Fruit fly (Drosophila melanogaster): ENCODE data around the gene Gr98c.

The Gr98c gene

DNA sequence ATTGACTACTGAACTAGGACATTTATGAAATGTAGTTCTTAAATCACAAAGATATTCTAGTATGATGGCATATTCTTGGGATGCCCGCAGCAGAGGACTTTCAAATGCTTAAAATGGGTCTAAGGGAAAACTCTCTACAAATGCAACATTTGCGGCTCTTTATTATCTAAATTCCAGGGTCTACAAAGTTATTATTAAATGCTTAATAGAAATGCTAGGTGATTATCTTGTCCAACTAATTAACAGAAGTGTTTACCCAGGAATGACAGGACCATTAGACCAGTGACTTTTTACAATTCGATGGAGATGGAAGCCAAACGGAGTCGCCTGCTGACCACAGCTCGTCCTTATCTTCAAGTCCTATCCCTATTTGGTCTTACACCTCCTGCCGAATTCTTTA lies at the start of gene Gr98c:
Gene Gr98c (plus strand): TSS at position 301 of the 400 bp plus-strand sequence.
- no peak for TF ChIP-seq CTCF (optimal IDR thresholded peaks at IDR 0.05)
- TF ChIP-seq CG8478 (optimal IDR thresholded peaks at IDR 0.05), result no peak

DNA sequence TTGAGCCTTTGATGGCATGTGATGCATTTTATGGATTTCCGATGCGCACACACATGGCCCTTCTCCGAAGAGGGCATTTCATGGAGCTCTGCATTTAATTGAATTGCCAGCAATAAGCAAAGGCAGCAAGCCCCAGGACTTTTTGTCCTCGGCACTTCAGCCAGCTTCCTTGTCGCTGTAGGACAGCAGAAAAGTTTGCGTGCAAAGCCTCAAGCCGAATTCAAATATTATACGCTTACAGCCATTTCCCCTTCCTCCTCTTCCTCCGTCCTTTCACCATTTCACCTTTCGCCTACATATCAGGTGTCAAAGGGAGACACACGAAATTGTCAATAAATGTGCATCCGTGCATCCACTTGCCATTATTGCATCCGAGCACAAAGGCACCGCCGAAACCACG lies 46.6 kb upstream of the Gr98c start:
- no peak for TF ChIP-seq CG8478 (optimal IDR thresholded peaks at IDR 0.05)
- TF ChIP-seq CTCF (optimal IDR thresholded peaks at IDR 0.05), result no peak

DNA sequence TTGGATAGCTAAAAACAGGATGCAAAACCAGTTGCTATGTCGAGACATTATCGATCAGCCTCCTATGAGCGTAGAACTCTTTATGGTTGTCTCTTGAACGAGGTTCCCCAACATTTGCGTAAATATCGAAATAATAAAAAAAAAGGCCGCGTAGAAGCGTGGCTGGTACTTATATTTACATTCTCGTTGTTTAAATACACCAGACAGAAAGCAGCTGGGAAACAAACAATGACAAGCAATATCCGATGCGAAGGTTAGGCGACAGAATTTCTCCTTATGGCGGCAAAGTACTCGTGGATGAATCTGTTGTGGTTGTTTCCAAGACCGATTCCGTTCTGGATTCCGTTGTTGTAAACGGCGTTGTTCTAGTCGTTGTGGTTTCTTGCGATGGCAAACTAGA lies 42.3 kb upstream of the Gr98c start, which contains the start of gene CG43139:
Gene CG43139 (minus strand): TSS at position 88 of the 400 bp plus-strand sequence.
- TF ChIP-seq CTCF (optimal IDR thresholded peaks at IDR 0.05) (no peak), CG8478 (optimal IDR thresholded peaks at IDR 0.05) (no peak)

DNA sequence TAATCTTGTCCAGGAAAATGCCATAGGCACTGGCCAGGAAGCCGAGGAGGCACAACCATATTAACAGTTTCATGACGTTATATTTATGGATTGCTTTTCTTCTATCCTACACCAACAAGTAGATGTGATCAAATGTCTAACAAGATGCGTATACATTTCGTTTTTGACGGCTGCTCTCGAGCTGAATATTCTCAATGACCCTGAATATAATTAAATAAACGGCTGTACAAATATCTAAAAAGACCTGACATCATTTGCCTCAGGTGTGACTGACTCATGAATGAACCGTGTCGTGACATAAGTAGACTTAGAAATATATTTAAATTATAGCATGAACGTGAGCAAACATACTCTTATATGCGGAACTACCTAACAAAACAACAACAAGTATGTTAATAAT lies 41.4 kb upstream of the Gr98c start, which contains the start of gene CG5402:
Gene CG5402 (minus strand): TSS at position 101 of the 400 bp plus-strand sequence.
- no peak for TF ChIP-seq CTCF (optimal IDR thresholded peaks at IDR 0.05)
- no peak for TF ChIP-seq CG8478 (optimal IDR thresholded peaks at IDR 0.05)

DNA sequence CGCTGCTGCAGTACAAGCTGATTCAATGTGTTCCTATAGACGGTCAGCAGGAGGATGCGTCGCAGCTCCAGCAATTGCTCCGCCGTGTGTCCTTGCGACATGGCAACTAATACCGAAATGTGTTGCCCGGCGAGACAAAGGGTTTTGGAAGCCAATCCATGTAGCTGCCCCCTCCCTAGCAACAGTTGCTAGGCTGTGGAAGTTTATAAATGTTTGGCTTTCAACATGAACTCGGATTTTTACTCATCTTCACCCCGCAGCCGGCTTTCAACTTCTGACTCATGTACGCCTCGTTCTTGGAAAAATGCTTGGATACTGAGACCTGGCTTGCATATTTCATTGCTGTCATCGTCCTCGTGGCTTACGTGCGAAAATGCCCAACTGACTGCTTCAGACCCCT lies 27.1 kb upstream of the Gr98c start, which contains the start of gene CG13972:
Gene CG13972 (minus strand): TSS at position 101 of the 400 bp plus-strand sequence.
- no peak for TF ChIP-seq CG8478 (optimal IDR thresholded peaks at IDR 0.05)
- TF ChIP-seq CTCF (optimal IDR thresholded peaks at IDR 0.05), result no peak

DNA sequence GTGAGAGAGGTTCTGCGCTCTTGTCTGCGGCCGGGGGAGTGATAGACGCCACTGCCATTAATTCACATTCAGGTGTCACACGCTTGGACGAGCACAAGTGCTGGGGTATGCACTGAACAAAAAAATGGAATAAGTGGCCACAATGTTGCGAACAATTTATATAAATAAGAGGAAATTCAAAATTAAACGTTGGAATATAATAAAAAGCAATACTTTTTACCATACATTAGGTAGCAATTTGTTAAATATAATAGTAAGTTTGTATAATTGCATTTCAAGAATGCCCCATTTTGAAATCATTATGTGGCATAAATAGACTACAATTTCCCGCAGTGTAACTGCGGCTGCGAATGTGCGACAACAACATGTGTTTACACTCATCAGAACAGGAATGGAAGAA lies 24.4 kb upstream of the Gr98c start:
- TF ChIP-seq CG8478 (optimal IDR thresholded peaks at IDR 0.05), result no peak
- TF ChIP-seq CTCF (optimal IDR thresholded peaks at IDR 0.05), result no peak

DNA sequence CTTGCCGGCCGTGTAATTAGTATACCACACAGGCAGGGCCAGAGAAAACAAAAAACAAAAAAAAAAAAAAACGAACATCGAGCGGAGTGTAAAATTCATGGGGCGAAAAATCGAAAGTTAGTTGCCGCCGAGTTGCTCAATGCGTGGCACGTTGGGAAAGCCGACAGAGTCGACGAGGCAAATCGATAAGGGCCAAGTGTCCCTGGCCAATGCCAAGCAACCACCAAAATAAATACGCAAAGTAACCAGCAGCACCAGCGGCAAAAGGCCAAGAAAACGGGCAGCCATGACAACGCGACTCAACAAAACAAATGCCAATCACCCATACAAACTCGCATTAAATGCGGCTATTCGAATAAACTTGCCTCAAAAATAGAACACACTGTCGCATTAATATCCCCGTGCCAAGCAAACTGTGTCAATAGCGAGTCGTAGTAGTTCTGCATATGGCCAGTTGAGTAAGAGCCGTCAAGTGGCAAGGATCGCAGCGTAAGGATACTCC lies 23.8 kb upstream of the Gr98c start, which contains the start of gene CG12885:
Gene CG12885 (plus strand): TSS at position 452 of the 502 bp plus-strand sequence.
- no peak for TF ChIP-seq CTCF (optimal IDR thresholded peaks at IDR 0.05)
- no peak for TF ChIP-seq CG8478 (optimal IDR thresholded peaks at IDR 0.05)

DNA sequence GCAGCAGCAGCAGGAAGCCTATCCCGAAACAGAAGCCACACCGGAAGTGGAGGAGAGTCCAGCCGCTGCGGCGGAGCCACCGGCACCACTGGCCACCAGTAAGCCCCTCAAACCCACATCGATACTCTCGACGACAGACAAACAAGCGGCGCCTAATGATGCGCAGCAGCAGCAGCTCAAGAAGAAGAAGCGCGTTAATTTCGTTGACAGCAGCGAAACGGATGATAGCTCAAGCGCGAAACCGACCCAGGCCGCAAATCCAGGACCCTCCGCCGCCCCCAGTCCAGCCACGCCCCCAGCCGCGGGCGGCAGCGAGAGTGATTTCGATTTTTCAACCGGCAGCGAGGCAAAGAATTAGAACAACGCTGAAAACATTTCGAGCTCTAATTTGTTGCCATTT lies 11.0 kb upstream of the Gr98c start:
- TF ChIP-seq CG8478 (optimal IDR thresholded peaks at IDR 0.05) (no peak), CTCF (optimal IDR thresholded peaks at IDR 0.05) (no peak)

DNA sequence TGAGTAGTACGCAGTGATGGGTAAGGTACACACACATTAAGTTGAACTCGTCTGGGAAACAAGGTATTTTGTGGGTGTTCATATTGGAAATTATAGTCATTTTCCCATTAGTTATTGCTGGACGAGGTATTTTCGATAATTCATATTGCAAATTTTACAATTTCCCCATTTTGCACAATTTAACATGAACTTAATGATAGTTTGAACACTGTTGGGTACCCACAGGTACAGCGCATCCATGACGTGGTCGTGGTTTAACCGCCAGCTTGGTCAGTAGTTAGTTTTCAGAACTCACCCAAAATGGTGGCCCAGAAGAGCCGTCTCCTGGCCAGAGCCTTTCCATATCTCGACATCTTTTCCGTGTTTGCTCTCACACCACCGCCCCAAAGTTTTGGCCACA lies 2.0 kb upstream of the Gr98c start, which contains the start of gene Gr98b:
Gene Gr98b (plus strand): TSS at position 301 of the 400 bp plus-strand sequence.
- TF ChIP-seq CG8478 (optimal IDR thresholded peaks at IDR 0.05) (no peak), CTCF (optimal IDR thresholded peaks at IDR 0.05) (no peak)

DNA sequence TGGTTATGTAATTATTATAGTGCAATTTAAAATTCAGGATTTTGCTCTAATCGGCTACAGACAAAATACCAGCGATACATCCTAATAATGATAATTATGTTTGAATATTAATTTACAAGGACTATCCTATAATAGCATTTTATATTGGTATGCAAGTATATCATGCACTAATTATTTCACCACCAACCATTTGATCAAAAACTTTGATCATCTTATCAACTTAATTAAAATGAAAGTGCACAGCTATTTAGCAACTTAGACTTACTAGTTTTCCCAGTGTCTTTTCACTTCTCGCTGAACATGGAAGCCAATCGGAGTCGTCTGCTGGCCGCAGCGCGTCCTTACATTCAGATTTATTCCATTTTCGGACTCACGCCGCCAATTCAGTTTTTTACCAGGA lies 1.5 kb downstream of the Gr98c start, which contains the start of gene Gr98d:
Gene Gr98d (plus strand): TSS at position 301 of the 400 bp plus-strand sequence.
- TF ChIP-seq CG8478 (optimal IDR thresholded peaks at IDR 0.05) (no peak), CTCF (optimal IDR thresholded peaks at IDR 0.05) (no peak)

DNA sequence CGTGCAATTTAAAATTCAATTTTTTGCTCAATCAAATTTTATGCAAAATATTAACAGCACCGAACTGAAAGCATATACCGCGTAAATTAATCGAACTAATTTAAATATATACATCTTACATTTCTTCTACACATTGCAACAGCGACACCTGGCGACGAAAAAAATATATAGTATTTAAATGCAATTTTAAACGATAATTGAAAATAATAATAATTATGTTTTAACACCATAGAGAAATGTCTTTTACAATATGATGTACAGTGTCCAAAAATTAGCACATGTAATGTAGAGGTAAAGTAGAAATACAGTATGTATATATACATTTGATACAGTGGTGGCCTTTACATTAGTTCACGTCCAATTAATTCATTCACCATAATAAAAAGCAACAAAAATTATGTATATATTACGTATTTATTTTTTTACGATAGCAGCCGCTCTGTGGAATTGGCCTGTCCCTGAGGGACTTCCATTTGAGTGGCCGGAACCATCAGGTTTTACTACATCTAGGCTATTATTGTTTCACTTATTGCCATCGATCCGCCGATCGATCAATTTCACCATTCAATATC lies 3.2 kb downstream of the Gr98c start:
- no peak for TF ChIP-seq CG8478 (optimal IDR thresholded peaks at IDR 0.05)
- TF ChIP-seq CTCF (optimal IDR thresholded peaks at IDR 0.05), result peak in 1 of 2 experiments; percentile 83

DNA sequence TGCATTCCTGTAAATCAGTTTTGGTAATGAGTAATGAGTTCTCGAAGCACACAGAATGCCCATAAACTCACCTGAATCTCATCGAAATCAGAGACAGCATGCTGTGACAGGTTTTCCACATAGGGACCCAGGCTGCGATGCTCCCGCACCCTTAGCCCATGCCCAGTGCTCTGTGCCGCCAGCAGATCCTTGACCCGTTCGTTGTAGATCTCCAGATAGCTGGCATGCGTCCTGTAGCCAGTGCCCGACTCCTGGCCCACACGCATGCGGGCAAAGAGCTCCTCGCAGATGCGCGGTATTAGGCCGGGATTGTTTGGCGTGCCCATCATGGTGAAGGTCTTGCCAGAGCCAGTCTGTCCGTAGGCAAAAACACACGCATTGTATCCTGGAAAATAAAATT lies 8.5 kb downstream of the Gr98c start:
- no peak for TF ChIP-seq CTCF (optimal IDR thresholded peaks at IDR 0.05)
- no peak for TF ChIP-seq CG8478 (optimal IDR thresholded peaks at IDR 0.05)

DNA sequence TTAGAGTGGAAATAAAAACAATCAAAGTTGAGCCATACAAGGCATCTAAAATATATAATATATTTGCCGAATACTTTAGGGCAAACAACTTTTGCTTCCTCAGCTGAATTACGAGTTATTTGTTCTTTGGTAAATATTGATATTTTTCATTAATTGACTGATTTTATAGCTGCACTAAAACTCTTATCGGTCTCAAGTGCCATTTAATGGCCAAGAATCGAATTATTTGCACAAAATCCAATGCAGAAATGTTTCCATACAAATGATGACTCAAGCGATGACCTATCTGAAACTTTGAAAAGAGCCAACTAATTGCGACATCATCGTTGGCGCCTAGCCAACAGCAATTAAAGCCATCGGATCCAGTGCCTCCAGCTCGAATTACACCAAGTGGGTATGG lies 9.1 kb downstream of the Gr98c start:
- TF ChIP-seq CTCF (optimal IDR thresholded peaks at IDR 0.05), result no peak
- TF ChIP-seq CG8478 (optimal IDR thresholded peaks at IDR 0.05), result no peak

DNA sequence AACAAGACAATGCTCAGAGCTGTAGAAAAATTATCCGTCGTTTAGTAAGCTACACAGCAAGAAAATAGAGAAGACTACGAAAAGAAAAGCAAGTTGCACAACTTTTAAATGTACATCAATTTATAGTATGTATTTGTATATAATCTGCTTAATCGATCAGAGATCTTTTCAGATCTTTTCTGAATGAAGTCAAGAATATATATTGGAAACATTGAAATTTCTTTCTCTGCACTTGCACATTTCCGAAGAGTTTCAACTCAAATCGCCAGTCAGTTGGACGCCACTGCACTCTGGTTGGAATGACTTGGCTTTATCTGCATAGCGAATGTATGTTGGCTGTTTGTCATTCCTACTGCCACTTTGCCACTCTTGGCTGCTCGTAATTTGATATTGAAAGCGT lies 9.7 kb downstream of the Gr98c start:
- no peak for TF ChIP-seq CTCF (optimal IDR thresholded peaks at IDR 0.05)
- no peak for TF ChIP-seq CG8478 (optimal IDR thresholded peaks at IDR 0.05)

DNA sequence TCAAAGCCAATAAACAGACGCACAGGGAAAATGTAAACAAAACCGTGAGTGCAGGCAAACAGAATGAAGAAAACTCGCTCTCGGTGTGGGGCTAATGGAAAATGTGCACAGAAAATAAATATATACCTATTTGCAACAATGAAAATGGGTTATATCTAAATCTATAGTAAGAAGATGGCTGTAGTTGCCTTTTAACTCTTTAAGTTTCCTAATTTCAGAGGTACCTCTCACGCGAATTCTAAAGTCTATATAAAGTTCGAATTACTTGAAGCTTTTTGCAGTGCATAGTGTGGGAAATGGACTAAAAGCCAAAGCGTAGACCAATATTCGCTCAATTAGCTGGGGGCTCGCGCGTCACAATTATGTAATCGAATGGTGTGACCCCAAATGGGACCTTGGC lies 10.7 kb downstream of the Gr98c start:
- TF ChIP-seq CTCF (optimal IDR thresholded peaks at IDR 0.05) (no peak), CG8478 (optimal IDR thresholded peaks at IDR 0.05) (no peak)

DNA sequence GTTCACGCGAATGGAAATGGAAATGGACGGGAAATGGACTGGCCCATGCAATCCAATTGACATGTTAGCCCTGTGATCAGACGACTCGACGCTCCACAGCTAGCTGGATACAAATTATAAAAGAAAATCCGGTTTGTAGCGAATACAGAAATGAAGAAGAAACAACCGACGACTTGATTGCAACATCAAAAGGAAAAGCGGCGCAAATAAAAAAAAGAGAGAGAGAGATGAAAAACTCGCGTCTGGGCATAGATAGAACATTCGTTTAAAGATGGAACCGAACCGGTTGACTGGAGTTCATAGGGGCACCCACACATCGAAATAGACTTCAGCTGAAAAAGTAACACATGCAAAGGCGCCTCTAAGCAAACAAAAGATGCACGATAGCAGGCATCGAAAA lies 11.6 kb downstream of the Gr98c start:
- TF ChIP-seq CTCF (optimal IDR thresholded peaks at IDR 0.05) (no peak), CG8478 (optimal IDR thresholded peaks at IDR 0.05) (no peak)
